Worm (Caenorhabditis elegans) whole organism, L2 larva: ENCODE data around the gene ptrn-1.

Experiments used
- ZK546.5 ChIP-seq: sonication (generic microtip); optimal IDR thresholded peaks from 2 replicates; lab custom pipeline; 2017; ENCODE audit warnings: missing biosample characterization, missing genetic modification characterization
- alr-1 ChIP-seq: fragments of 150-350 bp; optimal IDR thresholded peaks from 2 replicates; lab custom pipeline; 2014; ENCODE audit warnings: missing biosample characterization, missing genetic modification characterization
- aly-2 ChIP-seq: fragments of 150-350 bp; optimal IDR thresholded peaks from 2 replicates; lab custom pipeline; 2014; ENCODE audit warnings: missing biosample characterization, missing genetic modification characterization
- ceh-16 ChIP-seq: fragments of 150-350 bp; optimal IDR thresholded peaks from 2 replicates; lab custom pipeline; 2014; ENCODE audit warnings: missing biosample characterization, missing genetic modification characterization
- dmd-4 ChIP-seq: sonication (generic microtip); optimal IDR thresholded peaks from 2 replicates; lab custom pipeline; 2017; ENCODE audit warnings: missing biosample characterization, missing genetic modification characterization
- elt-3 ChIP-seq: sonication (generic microtip); optimal IDR thresholded peaks from 2 replicates; lab custom pipeline; 2017; ENCODE audit warnings: missing biosample characterization, missing genetic modification characterization
- fos-1 ChIP-seq: fragments of 150-350 bp; optimal IDR thresholded peaks from 2 replicates; lab custom pipeline; 2014; ENCODE audit warnings: missing biosample characterization, missing genetic modification characterization
- lin-13 ChIP-seq: fragments of 150-350 bp; optimal IDR thresholded peaks from 2 replicates; lab custom pipeline; 2014; ENCODE audit warnings: missing biosample characterization, missing genetic modification reagents, missing genetic modification characterization
- mdl-1 ChIP-seq, 2 experiments: fragments of 150-350 bp in 1 of 2; sonication (generic microtip) in 1 of 2; optimal IDR thresholded peaks; 2 replicates each; lab custom pipeline; 2017; ENCODE audit warnings: missing biosample characterization in 2 of 2, missing genetic modification characterization in 2 of 2
- nhr-10 ChIP-seq: sonication (generic microtip); optimal IDR thresholded peaks from 2 replicates; lab custom pipeline; 2017; ENCODE audit warnings: missing biosample characterization, missing genetic modification characterization
- nhr-11 ChIP-seq: fragments of 150-350 bp; optimal IDR thresholded peaks from 2 replicates; lab custom pipeline; 2014; ENCODE audit warnings: missing biosample characterization, missing genetic modification characterization
- nhr-6 ChIP-seq: fragments of 150-350 bp; optimal IDR thresholded peaks from 2 replicates; lab custom pipeline; 2014; ENCODE audit warnings: missing biosample characterization, missing genetic modification characterization

DNA sequence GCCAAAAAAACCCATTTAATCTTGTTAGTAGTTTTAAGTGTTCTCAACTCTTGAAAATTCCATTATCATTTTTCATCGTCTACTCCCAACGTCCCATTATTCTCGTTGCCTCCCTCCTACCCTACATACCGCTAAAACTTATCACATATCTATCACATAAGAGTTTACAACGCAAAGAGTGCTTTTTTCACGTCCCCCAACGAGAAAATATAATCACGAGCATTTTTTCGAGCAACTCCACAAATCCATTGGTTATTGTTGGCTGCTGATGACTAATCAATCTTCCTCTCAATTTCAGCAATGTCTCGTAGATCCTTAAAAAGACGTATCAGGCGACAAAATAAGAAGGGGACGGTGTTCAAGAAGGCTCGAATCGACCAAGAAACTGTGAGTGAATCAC is 51.7 kb downstream of the ptrn-1 start, which contains the start of gene mbl-1:
- TF ChIP-seq mdl-1 (tag; optimal IDR thresholded peaks at IDR 0.05; lab: Kevin White, UChicago) (no peak), ceh-16 (tag; lab: Kevin White, UChicago) (no peak), ZK546.5 (no peak), nhr-6 (tag; lab: Kevin White, UChicago) (no peak), aly-2 (tag; lab: Kevin White, UChicago) (no peak), alr-1 (no peak), fos-1 (tag; lab: Kevin White, UChicago) (no peak), nhr-11 (tag; lab: Kevin White, UChicago) (no peak), nhr-10 (tag; lab: Kevin White, UChicago) (no peak), lin-13 (no peak), elt-3 (tag; lab: Kevin White, UChicago) (no peak), dmd-4 (tag; lab: Kevin White, UChicago) (no peak)
